Fruit fly (Drosophila melanogaster): ENCODE results near the gene Crtc.

DNA sequence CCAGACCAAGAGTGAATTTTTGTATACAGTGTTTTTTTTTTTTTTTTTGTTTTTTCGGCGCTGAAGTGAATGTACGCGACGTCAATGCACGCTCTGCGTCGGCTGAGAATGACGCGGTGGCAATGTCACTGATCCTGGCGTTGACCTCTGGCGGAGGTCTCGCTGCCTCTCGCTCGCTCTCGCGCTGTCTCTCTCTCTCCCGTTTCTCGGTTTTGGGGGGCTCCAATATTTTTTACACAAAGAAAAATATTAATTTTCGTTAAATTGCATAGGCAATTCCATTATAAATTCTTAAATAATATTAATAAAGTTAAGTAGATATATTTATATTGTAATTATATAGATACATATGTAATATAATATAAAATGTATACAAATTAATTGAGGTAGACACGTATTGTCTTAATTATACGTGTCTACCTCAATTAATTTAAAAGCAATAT, 55.7 kb downstream of the Crtc start:
- TF ChIP-seq CG33017 (tag; optimal IDR thresholded peaks at IDR 0.05) (no peak), ovo (GFP tag; optimal IDR thresholded peaks at IDR 0.05) (no peak), CG5204 (GFP tag; optimal IDR thresholded peaks at IDR 0.05) (no peak), cic (GFP tag; optimal IDR thresholded peaks at IDR 0.05) (no peak)

Measured in whole organism, adult.